Worm (Caenorhabditis elegans) whole organism, early embryonic: ENCODE measurements around the gene ZK688.10.

ENCODE experiments used
- B0310.2 ChIP-seq: sonication (generic microtip); optimal IDR thresholded peaks from 2 replicates; lab custom pipeline; 2016; ENCODE audit warnings: mild to moderate bottlenecking, missing genetic modification characterization, missing compliant biosample characterization
- F13C5.2 ChIP-seq: sonication (generic microtip); optimal IDR thresholded peaks from 2 replicates; lab custom pipeline; 2017; ENCODE audit warnings: mild to moderate bottlenecking, missing genetic modification characterization, inconsistent platforms, missing compliant biosample characterization
- aly-1 ChIP-seq: sonication (generic microtip); optimal IDR thresholded peaks from 2 replicates; lab custom pipeline; 2016; ENCODE audit warnings: missing genetic modification characterization, missing compliant biosample characterization
- ama-1 ChIP-seq: fragments of 150-350 bp; optimal IDR thresholded peaks from 2 replicates; lab custom pipeline; 2014
- ceh-13 ChIP-seq: fragments of 200-800 bp; sonication (Bioruptor generic); optimal IDR thresholded peaks from 2 replicates; lab custom pipeline; 2018; ENCODE audit warnings: mild to moderate bottlenecking, missing genetic modification characterization, missing compliant biosample characterization
- ceh-36 ChIP-seq: sonication (generic microtip); optimal IDR thresholded peaks from 2 replicates; lab custom pipeline; 2016; ENCODE audit warnings: missing genetic modification characterization, inconsistent platforms, missing compliant biosample characterization
- ets-7 ChIP-seq: sonication (generic microtip); optimal IDR thresholded peaks from 2 replicates; lab custom pipeline; 2016; ENCODE audit warnings: missing genotype, missing genetic modification characterization, missing compliant biosample characterization
- flt-1 ChIP-seq: fragments of 200-800 bp; sonication (Bioruptor generic); IDR thresholded peaks from 2 replicates; pipeline ENCODE4 v1.3.6; 2022; ENCODE audit warnings: missing genetic modification characterization, missing compliant biosample characterization
- hmbx-1 ChIP-seq: sonication (generic microtip); optimal IDR thresholded peaks from 2 replicates; lab custom pipeline; 2016; ENCODE audit warnings: mild to moderate bottlenecking, missing genetic modification characterization, missing compliant biosample characterization
- hmg-4 ChIP-seq: fragments of 200-800 bp; sonication (Bioruptor generic); optimal IDR thresholded peaks from 2 replicates; lab custom pipeline; 2018; ENCODE audit warnings: mild to moderate bottlenecking, missing genetic modification characterization, missing compliant biosample characterization
- hnd-1 ChIP-seq: sonication (generic microtip); optimal IDR thresholded peaks from 2 replicates; lab custom pipeline; 2016; ENCODE audit warnings: missing genetic modification characterization, missing compliant biosample characterization
- pes-1 ChIP-seq: fragments of 200-800 bp; sonication (Bioruptor generic); IDR thresholded peaks from 2 replicates; pipeline ENCODE4 v1.3.6; 2022; ENCODE audit warnings: missing genetic modification reagents, missing genetic modification characterization, missing compliant biosample characterization
- scrt-1 ChIP-seq: fragments of 200-800 bp; sonication (Bioruptor generic); IDR thresholded peaks from 2 replicates; pipeline ENCODE4 v1.3.6; 2022; ENCODE audit warnings: missing genetic modification characterization, missing compliant biosample characterization
- sea-1 ChIP-seq: fragments of 200-800 bp; sonication (Bioruptor generic); conservative IDR thresholded peaks from 2 replicates; pipeline ENCODE4 v1.3.6; 2022; ENCODE audit warnings: missing genetic modification characterization, missing compliant biosample characterization
- tbx-11 ChIP-seq: fragments of 200-800 bp; sonication (Bioruptor generic); IDR thresholded peaks from 2 replicates; pipeline ENCODE4 v1.3.6; 2022; ENCODE audit warnings: missing genetic modification characterization, missing compliant biosample characterization
- tbx-37 ChIP-seq: fragments of 200-800 bp; sonication (Bioruptor generic); conservative IDR thresholded peaks from 2 replicates; pipeline ENCODE4 v1.3.6; 2022; ENCODE audit warnings: missing genetic modification reagents, missing genetic modification characterization, missing compliant biosample characterization
- tra-4 ChIP-seq: sonication (generic microtip); optimal IDR thresholded peaks from 2 replicates; lab custom pipeline; 2017; ENCODE audit warnings: missing genetic modification characterization, missing compliant biosample characterization

The ZK688.10 gene

ce11 chrIII:7925968-7926367, 29.1 kb upstream of the ZK688.10 start:
- no peak for TF ChIP-seq B0310.2 (tag; lab: Kevin White, UChicago)
- TF ChIP-seq sea-1 (GFP tag; lab: Robert Waterston, UW): no peak
- no peak for TF ChIP-seq tra-4 (tag; lab: Kevin White, UChicago)
- TF ChIP-seq flt-1 (GFP tag; lab: Robert Waterston, UW): no peak
- no peak for TF ChIP-seq hnd-1 (tag; lab: Kevin White, UChicago)
- TF ChIP-seq F13C5.2 (tag; lab: Kevin White, UChicago): no peak
- TF ChIP-seq pes-1 (GFP tag; lab: Robert Waterston, UW): no peak
- TF ChIP-seq hmg-4 (GFP tag; lab: Kevin White, UChicago): no peak
- no peak for TF ChIP-seq hmbx-1 (tag; lab: Kevin White, UChicago)
- no peak for TF ChIP-seq ets-7
- no peak for TF ChIP-seq tbx-37
- no peak for TF ChIP-seq ceh-36
- TF ChIP-seq ceh-13 (GFP tag; lab: Kevin White, UChicago): no peak
- no peak for TF ChIP-seq scrt-1 (GFP tag; lab: Robert Waterston, UW)
- no peak for TF ChIP-seq aly-1 (tag; lab: Kevin White, UChicago)
- TF ChIP-seq tbx-11 (GFP tag; lab: Robert Waterston, UW): no peak
- TF ChIP-seq ama-1 (lab: Kevin White, UChicago): no peak

- TF ChIP-seq F13C5.2 (tag; lab: Kevin White, UChicago): no peak
Observed at ce11 chrIII:7924821-7925220, 28.0 kb upstream of the ZK688.10 start, which contains the start of gene tag-250. Gene tag-250, minus strand, starts transcription at chrIII:7924921.

- no peak for TF ChIP-seq sea-1 (GFP tag; lab: Robert Waterston, UW)
- TF ChIP-seq tbx-37: no peak
- TF ChIP-seq hmbx-1 (tag; lab: Kevin White, UChicago): no peak
- no peak for TF ChIP-seq B0310.2 (tag; lab: Kevin White, UChicago)
Observed at ce11 chrIII:7922207-7922606, 25.4 kb upstream of the ZK688.10 start, which contains the start of gene C29E4.17. Gene C29E4.17, plus strand, starts transcription at chrIII:7922507.

DNA sequence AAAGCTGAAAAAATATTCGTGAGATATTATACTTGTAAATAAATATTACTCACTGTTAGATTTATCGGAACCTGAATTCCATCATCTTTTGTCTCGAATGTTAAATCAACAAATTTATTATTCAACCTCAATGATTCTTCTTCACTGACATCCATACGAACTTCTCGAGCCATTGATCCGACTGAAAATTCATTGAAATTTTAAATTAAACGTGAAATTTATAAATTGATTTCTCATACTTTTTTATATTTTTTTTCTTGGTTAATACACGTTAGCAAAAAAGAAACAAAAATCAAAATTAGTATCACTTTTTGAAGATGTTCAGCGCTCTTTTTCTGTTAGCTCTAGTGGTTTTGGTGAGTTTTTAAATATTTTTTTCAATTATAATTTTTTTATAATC, 23.0 kb upstream of the ZK688.10 start, which contains the start of gene C29E4.14:
C29E4.14 (plus strand) TSS at position 301 of the 400 bp plus-strand sequence.
- TF ChIP-seq scrt-1 (GFP tag; lab: Robert Waterston, UW) (no peak), sea-1 (GFP tag; lab: Robert Waterston, UW) (no peak), ceh-36 (no peak), F13C5.2 (tag; lab: Kevin White, UChicago) (no peak), hmbx-1 (tag; lab: Kevin White, UChicago) (no peak), tbx-37 (no peak), aly-1 (tag; lab: Kevin White, UChicago) (no peak), hmg-4 (GFP tag; lab: Kevin White, UChicago) (no peak), tra-4 (tag; lab: Kevin White, UChicago) (no peak), ama-1 (lab: Kevin White, UChicago) (no peak), tbx-11 (GFP tag; lab: Robert Waterston, UW) (no peak), ceh-13 (GFP tag; lab: Kevin White, UChicago) (no peak), flt-1 (GFP tag; lab: Robert Waterston, UW) (no peak), pes-1 (GFP tag; lab: Robert Waterston, UW) (no peak), hnd-1 (tag; lab: Kevin White, UChicago) (no peak), ets-7 (no peak), B0310.2 (tag; lab: Kevin White, UChicago) (no peak)

ce11 chrIII:7917667-7918066, 20.8 kb upstream of the ZK688.10 start, which contains the start of gene gly-3:
Gene gly-3, minus strand, starts transcription at chrIII:7917767.
- TF ChIP-seq ceh-36 (no peak), sea-1 (GFP tag; lab: Robert Waterston, UW) (no peak), ama-1 (lab: Kevin White, UChicago) (no peak), tbx-11 (GFP tag; lab: Robert Waterston, UW) (no peak), flt-1 (GFP tag; lab: Robert Waterston, UW) (no peak), F13C5.2 (tag; lab: Kevin White, UChicago) (no peak), tbx-37 (no peak), B0310.2 (tag; lab: Kevin White, UChicago) (no peak), hmbx-1 (tag; lab: Kevin White, UChicago) (no peak), pes-1 (GFP tag; lab: Robert Waterston, UW) (no peak), aly-1 (tag; lab: Kevin White, UChicago) (no peak), hmg-4 (GFP tag; lab: Kevin White, UChicago) (no peak), ets-7 (no peak), ceh-13 (GFP tag; lab: Kevin White, UChicago) (no peak)

- TF ChIP-seq hmbx-1 (tag; lab: Kevin White, UChicago) (no peak), hnd-1 (tag; lab: Kevin White, UChicago) (no peak), sea-1 (GFP tag; lab: Robert Waterston, UW) (no peak), tra-4 (tag; lab: Kevin White, UChicago) (no peak), aly-1 (tag; lab: Kevin White, UChicago) (no peak), B0310.2 (tag; lab: Kevin White, UChicago) (no peak), tbx-37 (no peak), ceh-13 (GFP tag; lab: Kevin White, UChicago) (no peak), pes-1 (GFP tag; lab: Robert Waterston, UW) (no peak), tbx-11 (GFP tag; lab: Robert Waterston, UW) (no peak), ets-7 (no peak), flt-1 (GFP tag; lab: Robert Waterston, UW) (no peak), ama-1 (lab: Kevin White, UChicago) (no peak), F13C5.2 (tag; lab: Kevin White, UChicago) (no peak), scrt-1 (GFP tag; lab: Robert Waterston, UW) (no peak)
Observed at ce11 chrIII:7913488-7913887, 16.7 kb upstream of the ZK688.10 start, which contains the start of gene ZK688.12. Gene ZK688.12, minus strand, starts transcription at chrIII:7913588.

- TF ChIP-seq hmg-4 (GFP tag; lab: Kevin White, UChicago) (no peak), ama-1 (lab: Kevin White, UChicago) (no peak), sea-1 (GFP tag; lab: Robert Waterston, UW) (no peak), F13C5.2 (tag; lab: Kevin White, UChicago) (no peak)
Observed at ce11 chrIII:7911621-7912020, 14.8 kb upstream of the ZK688.10 start, which contains the start of gene ZK688.7. Gene ZK688.7, minus strand, starts transcription at chrIII:7911634.
